Worm (Caenorhabditis elegans) whole organism, L3 larva: ENCODE measurements around the gene ZC262.4.
A peak's percentile ranks its signal among the peaks of the same experiment; 100 is the strongest.

Experiments used
- R02D3.7 ChIP-seq: fragments of 150-350 bp; optimal IDR thresholded peaks from 2 replicates; lab custom pipeline; 2014; ENCODE audit warnings: missing biosample characterization, missing genetic modification characterization
- aly-2 ChIP-seq: fragments of 150-350 bp; optimal IDR thresholded peaks from 2 replicates; lab custom pipeline; 2014; ENCODE audit warnings: missing biosample characterization, missing genetic modification characterization
- ama-1 ChIP-seq: fragments of 150-350 bp; optimal IDR thresholded peaks from 2 replicates; lab custom pipeline; 2018
- ceh-28 ChIP-seq: fragments of 150-350 bp; optimal IDR thresholded peaks from 2 replicates; lab custom pipeline; 2014; ENCODE audit warnings: missing biosample characterization, missing genetic modification reagents, missing genetic modification characterization
- daf-12 ChIP-seq: fragments of 150-350 bp; optimal IDR thresholded peaks from 2 replicates; lab custom pipeline; 2014; ENCODE audit warnings: missing biosample characterization, missing genetic modification reagents, missing genetic modification characterization
- egl-5 ChIP-seq: fragments of 150-350 bp; optimal IDR thresholded peaks from 2 replicates; lab custom pipeline; 2017; ENCODE audit warnings: missing biosample characterization, missing genetic modification reagents, missing genetic modification characterization, inconsistent platforms
- elt-1 ChIP-seq: fragments of 150-350 bp; optimal IDR thresholded peaks from 2 replicates; lab custom pipeline; 2014; ENCODE audit warnings: missing biosample characterization, missing genetic modification characterization
- elt-2 ChIP-seq: sonication (generic microtip); optimal IDR thresholded peaks from 2 replicates; lab custom pipeline; 2016; ENCODE audit warnings: missing genetic modification reagents, mild to moderate bottlenecking, missing genetic modification characterization, missing compliant biosample characterization
- elt-3 ChIP-seq, 3 experiments: fragments of 150-350 bp in 1 of 3; sonication (generic microtip) in 2 of 3; optimal IDR thresholded peaks; 2 replicates in 2 of 3; 4 replicates in 1 of 3; lab custom pipeline; 2014 to 2017; ENCODE audit warnings: missing biosample characterization in 3 of 3, missing genetic modification characterization in 3 of 3
- fkh-10 ChIP-seq: sonication (generic microtip); optimal IDR thresholded peaks from 2 replicates; lab custom pipeline; 2017; ENCODE audit warnings: missing biosample characterization, missing genetic modification reagents, missing genetic modification characterization
- fos-1 ChIP-seq: fragments of 150-350 bp; optimal IDR thresholded peaks from 2 replicates; lab custom pipeline; 2014; ENCODE audit warnings: missing biosample characterization, missing genetic modification characterization
- hmg-11 ChIP-seq: sonication (generic microtip); optimal IDR thresholded peaks from 2 replicates; lab custom pipeline; 2016; ENCODE audit warnings: missing genetic modification characterization, missing compliant biosample characterization
- lin-15B ChIP-seq: fragments of 150-350 bp; optimal IDR thresholded peaks from 2 replicates; lab custom pipeline; 2014; ENCODE audit warnings: missing biosample characterization, missing genetic modification characterization
- lin-39 ChIP-seq: fragments of 150-350 bp; optimal IDR thresholded peaks from 2 replicates; lab custom pipeline; 2018; ENCODE audit warnings: missing biosample characterization, missing genetic modification reagents, missing genetic modification characterization
- lsy-12 ChIP-seq: sonication (generic microtip); optimal IDR thresholded peaks from 2 replicates; lab custom pipeline; 2016; ENCODE audit warnings: mild to moderate bottlenecking, missing genetic modification characterization, missing compliant biosample characterization
- mml-1 ChIP-seq: fragments of 150-350 bp; sonication (generic microtip); optimal IDR thresholded peaks from 3 replicates; lab custom pipeline; 2014; ENCODE audit warnings: missing biosample characterization, missing genetic modification characterization
- nfya-1 ChIP-seq: sonication (generic microtip); optimal IDR thresholded peaks from 2 replicates; lab custom pipeline; 2017; ENCODE audit warnings: missing genetic modification characterization, mild to moderate bottlenecking, missing compliant biosample characterization, antibody characterized with exemption, moderate library complexity; ENCODE audit not compliant: insufficient read depth
- nhr-11 ChIP-seq: fragments of 150-350 bp; optimal IDR thresholded peaks from 2 replicates; lab custom pipeline; 2014; ENCODE audit warnings: missing biosample characterization, missing genetic modification characterization
- nhr-12 ChIP-seq: fragments of 150-350 bp; optimal IDR thresholded peaks from 2 replicates; lab custom pipeline; 2014; ENCODE audit warnings: missing biosample characterization, missing genetic modification characterization
- nhr-23 ChIP-seq: fragments of 150-350 bp; optimal IDR thresholded peaks from 2 replicates; lab custom pipeline; 2014; ENCODE audit warnings: missing biosample characterization, missing genetic modification reagents, missing genetic modification characterization
- nhr-25 ChIP-seq: sonication (generic microtip); optimal IDR thresholded peaks from 2 replicates; lab custom pipeline; 2017; ENCODE audit warnings: missing biosample characterization, missing genetic modification characterization
- nhr-28 ChIP-seq: fragments of 150-350 bp; optimal IDR thresholded peaks from 2 replicates; lab custom pipeline; 2014; ENCODE audit warnings: missing biosample characterization, missing genetic modification characterization
- nhr-43 ChIP-seq: sonication (generic microtip); optimal IDR thresholded peaks from 2 replicates; lab custom pipeline; 2016; ENCODE audit warnings: mild to moderate bottlenecking, missing genetic modification characterization, missing compliant biosample characterization; ENCODE audit not compliant: poor library complexity, severe bottlenecking
- nhr-76 ChIP-seq: fragments of 150-350 bp; sonication (generic microtip); optimal IDR thresholded peaks from 5 replicates; lab custom pipeline; 2014; ENCODE audit warnings: missing biosample characterization, missing genetic modification characterization
- nhr-77 ChIP-seq: fragments of 150-350 bp; optimal IDR thresholded peaks from 2 replicates; lab custom pipeline; 2014; ENCODE audit warnings: missing biosample characterization, missing genetic modification characterization
- pha-4 ChIP-seq: fragments of 150-350 bp; optimal IDR thresholded peaks from 2 replicates; lab custom pipeline; 2014; ENCODE audit warnings: missing biosample characterization, missing genetic modification reagents, missing genetic modification characterization
- pqm-1 ChIP-seq: fragments of 150-350 bp; optimal IDR thresholded peaks from 2 replicates; lab custom pipeline; 2017; ENCODE audit warnings: missing biosample characterization, missing genetic modification characterization, inconsistent platforms
- sea-2 ChIP-seq: fragments of 150-350 bp; sonication (generic microtip); optimal IDR thresholded peaks from 4 replicates; lab custom pipeline; 2014; ENCODE audit warnings: missing biosample characterization, missing genetic modification reagents, missing genetic modification characterization
- skn-1 ChIP-seq: fragments of 150-350 bp; optimal IDR thresholded peaks from 2 replicates; lab custom pipeline; 2014; ENCODE audit warnings: missing biosample characterization, missing genetic modification characterization
- snpc-4 ChIP-seq: fragments of 150-350 bp; optimal IDR thresholded peaks from 2 replicates; lab custom pipeline; 2014; ENCODE audit warnings: missing biosample characterization, missing genetic modification characterization
- unc-62 ChIP-seq: fragments of 150-350 bp; sonication (generic microtip); optimal IDR thresholded peaks from 4 replicates; lab custom pipeline; 2014; ENCODE audit warnings: missing biosample characterization, missing genetic modification reagents, missing genetic modification characterization
- zag-1 ChIP-seq: fragments of 150-350 bp; optimal IDR thresholded peaks from 2 replicates; lab custom pipeline; 2014; ENCODE audit warnings: missing biosample characterization, missing genetic modification characterization
- ztf-11 ChIP-seq: fragments of 150-350 bp; optimal IDR thresholded peaks from 2 replicates; lab custom pipeline; 2014; ENCODE audit warnings: missing biosample characterization, missing genetic modification characterization

ZC262.4 gene

ce11 chrIII:8305816-8306215 is 28.5 kb downstream of the ZC262.4 start:
- TF ChIP-seq nfya-1 (tag; lab: Kevin White, UChicago) (no peak), lsy-12 (tag; lab: Kevin White, UChicago) (no peak), skn-1 (no peak), snpc-4 (tag; lab: Kevin White, UChicago) (no peak), lin-15B (tag; lab: Kevin White, UChicago) (no peak), hmg-11 (tag; lab: Kevin White, UChicago) (no peak), nhr-23 (tag; lab: Kevin White, UChicago) (no peak), elt-1 (tag; lab: Kevin White, UChicago) (no peak), ama-1 (lab: Kevin White, UChicago) (no peak)
- TF ChIP-seq, all 47 proteins: peak for 0

- TF ChIP-seq hmg-11 (tag; lab: Kevin White, UChicago) (no peak), egl-5 (tag; lab: Kevin White, UChicago) (no peak)
These were observed 29.0 kb downstream of the ZC262.4 start for ce11 chrIII:8305304-8305703.

DNA sequence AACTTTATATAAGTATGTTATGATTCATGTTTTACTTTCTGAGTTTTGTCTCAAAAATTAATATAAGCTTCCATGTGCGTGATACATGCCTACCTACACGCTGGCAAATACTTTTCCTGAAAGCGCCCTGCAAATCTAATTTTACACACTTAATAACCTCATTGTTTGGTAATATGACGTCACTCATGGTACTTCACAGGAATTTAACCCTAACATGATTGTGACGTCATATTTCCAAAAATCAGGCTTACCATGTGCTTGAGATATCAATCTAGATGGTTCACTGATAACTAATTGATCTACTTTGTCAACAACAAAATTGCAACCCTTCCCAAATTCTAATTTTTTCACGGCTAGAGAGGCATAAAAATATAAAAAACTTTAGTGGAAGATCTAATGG is 30.9 kb downstream of the ZC262.4 start:
- TF ChIP-seq elt-1 (tag; lab: Kevin White, UChicago): no peak
- TF ChIP-seq zag-1 (tag; lab: Kevin White, UChicago): no peak
- no peak for TF ChIP-seq lin-39 (tag; lab: Kevin White, UChicago)
- TF ChIP-seq skn-1: no peak
- TF ChIP-seq nfya-1 (tag; lab: Kevin White, UChicago): no peak
- TF ChIP-seq fos-1: no peak
- no peak for TF ChIP-seq unc-62 (GFP tag; lab: Kevin White, UChicago)
- TF ChIP-seq elt-3 (tag; optimal IDR thresholded peaks at IDR 0.05; lab: Kevin White, UChicago): no peak
- no peak for TF ChIP-seq nhr-77 (tag; lab: Kevin White, UChicago)
- TF ChIP-seq daf-12 (tag; lab: Kevin White, UChicago): no peak
- no peak for TF ChIP-seq R02D3.7 (tag; lab: Kevin White, UChicago)
- no peak for TF ChIP-seq nhr-12 (tag; lab: Kevin White, UChicago)
- TF ChIP-seq fkh-10 (GFP tag; lab: Kevin White, UChicago): no peak

ce11 chrIII:8300860-8301396 is 33.4 kb downstream of the ZC262.4 start:
- TF ChIP-seq snpc-4 (tag; lab: Kevin White, UChicago) (no peak), daf-12 (tag; lab: Kevin White, UChicago) (no peak), lin-15B (tag; lab: Kevin White, UChicago) (no peak), sea-2 (GFP tag; lab: Kevin White, UChicago) (no peak), nhr-28 (tag; lab: Kevin White, UChicago) (no peak), mml-1 (tag; lab: Kevin White, UChicago) (no peak), ztf-11 (no peak), nhr-77 (tag; lab: Kevin White, UChicago) (no peak), nhr-12 (tag; lab: Kevin White, UChicago) (no peak), nhr-43 (tag; lab: Kevin White, UChicago) (no peak), nhr-23 (tag; lab: Kevin White, UChicago) (no peak), nhr-25 (tag; lab: Kevin White, UChicago) (no peak), aly-2 (tag; lab: Kevin White, UChicago) (no peak), egl-5 (tag; lab: Kevin White, UChicago) (no peak), lin-39 (tag; lab: Kevin White, UChicago) (no peak), elt-3 (tag; optimal IDR thresholded peaks at IDR 0.05; lab: Kevin White, UChicago) (no peak), hmg-11 (tag; lab: Kevin White, UChicago) (no peak)

ce11 chrIII:8299734-8300133 is 34.6 kb downstream of the ZC262.4 start:
- no peak for TF ChIP-seq ztf-11
- TF ChIP-seq elt-2: peak; percentile 76
- TF ChIP-seq nhr-11 (tag; lab: Kevin White, UChicago): no peak
- no peak for TF ChIP-seq nhr-76 (tag; lab: Kevin White, UChicago)
- TF ChIP-seq pqm-1 (tag; lab: Kevin White, UChicago): peak; percentile 14
- peak; percentile 43 for TF ChIP-seq pha-4 (tag; lab: Kevin White, UChicago)
- TF ChIP-seq ceh-28 (tag; lab: Kevin White, UChicago): no peak
- TF ChIP-seq, all 47 proteins: peak for 3
